Fruit fly (Drosophila melanogaster) whole organism, embryonic: ENCODE data around the gene CG11294.
A peak's percentile ranks its signal among the peaks of the same experiment; 100 is the strongest.

Experiments used
- Adf1 ChIP-seq: fragments of 200-800 bp; sonication (Bioruptor generic); IDR thresholded peaks from 2 replicates; pipeline ENCODE4 v1.3.6; 2022; ENCODE audit warnings: missing biosample characterization, missing genetic modification characterization
- Antp ChIP-seq: fragments of 200-800 bp; sonication (Bioruptor generic); optimal IDR thresholded peaks from 3 replicates; lab custom pipeline; 2016; ENCODE audit warnings: missing biosample characterization, missing genetic modification characterization
- Awh ChIP-seq: fragments of 200-800 bp; sonication (Bioruptor generic); IDR thresholded peaks from 2 replicates; pipeline ENCODE4, ENCODE4 v1.3.6; 2022; ENCODE audit warnings: missing biosample characterization, missing genetic modification characterization
- CG10321 ChIP-seq: fragments of 200-800 bp; sonication (Bioruptor generic); IDR thresholded peaks from 2 replicates; pipeline ENCODE4 v1.3.6; 2022; ENCODE audit warnings: missing biosample characterization, missing genetic modification characterization
- CG10959 ChIP-seq: fragments of 200-800 bp; sonication (Bioruptor generic); IDR thresholded peaks from 2 replicates; pipeline ENCODE4 v1.3.6; 2022; ENCODE audit warnings: missing biosample characterization, missing genetic modification characterization
- CG13775 ChIP-seq: fragments of 200-800 bp; sonication (Bioruptor generic); optimal IDR thresholded peaks from 3 replicates; lab custom pipeline; 2017; ENCODE audit warnings: missing biosample characterization, mild to moderate bottlenecking, missing genetic modification characterization
- CG32767 ChIP-seq: fragments of 200-800 bp; sonication (Bioruptor generic); IDR thresholded peaks from 2 replicates; pipeline ENCODE4 v1.3.6; 2022; ENCODE audit warnings: missing biosample characterization, missing genetic modification characterization
- CG33557 ChIP-seq: fragments of 200-800 bp; sonication (Bioruptor generic); optimal IDR thresholded peaks from 2 replicates; lab custom pipeline; 2019; ENCODE audit warnings: missing biosample characterization, mild to moderate bottlenecking, missing genetic modification characterization, moderate library complexity
- CG34422 ChIP-seq: fragments of 200-800 bp; sonication (Bioruptor generic); IDR thresholded peaks from 3 replicates; pipeline ENCODE4 v1.3.6; 2022; ENCODE audit warnings: missing biosample characterization, missing genetic modification characterization
- CG3847 ChIP-seq: fragments of 200-800 bp; sonication (Bioruptor generic); IDR thresholded peaks from 2 replicates; pipeline ENCODE4 v1.3.6; 2022; ENCODE audit warnings: missing biosample characterization, missing genetic modification characterization
- CG5953 ChIP-seq: fragments of 200-800 bp; sonication (Bioruptor generic); IDR thresholded peaks from 2 replicates; pipeline ENCODE4 v1.3.6; 2022; ENCODE audit warnings: missing biosample characterization, missing genetic modification characterization
- CG7987 ChIP-seq: fragments of 200-800 bp; sonication (Bioruptor generic); optimal IDR thresholded peaks from 2 replicates; lab custom pipeline; 2018; ENCODE audit warnings: missing biosample characterization, mild to moderate bottlenecking, missing genetic modification characterization, moderate library complexity
- CG8290 ChIP-seq, 3 experiments: fragments of 200-800 bp; sonication (Bioruptor generic); optimal IDR thresholded peaks; 2 replicates each; lab custom pipeline; 2016 to 2019; ENCODE audit warnings: missing biosample characterization in 3 of 3, missing genetic modification characterization in 3 of 3, mild to moderate bottlenecking in 2 of 3, moderate library complexity in 1 of 3
- CG8478 ChIP-seq: fragments of >200 bp; optimal IDR thresholded peaks from 2 replicates; lab custom pipeline; 2018
- ERR ChIP-seq: fragments of 200-800 bp; sonication (Bioruptor generic); optimal IDR thresholded peaks from 2 replicates; lab custom pipeline; 2016; ENCODE audit warnings: missing biosample characterization, missing genetic modification characterization
- HmgD ChIP-seq: fragments of 200-800 bp; sonication (Bioruptor generic); optimal IDR thresholded peaks from 3 replicates; lab custom pipeline; 2016; ENCODE audit warnings: missing biosample characterization, missing genetic modification characterization
- Jarid2 ChIP-seq: fragments of 200-800 bp; sonication (Bioruptor generic); optimal IDR thresholded peaks from 3 replicates; lab custom pipeline; 2017; ENCODE audit warnings: mild to moderate bottlenecking, missing biosample characterization, missing genetic modification reagents, missing genetic modification characterization
- MESR4 ChIP-seq: fragments of 200-800 bp; sonication (Bioruptor generic); optimal IDR thresholded peaks from 2 replicates; lab custom pipeline; 2018; ENCODE audit warnings: missing biosample characterization, mild to moderate bottlenecking, missing genetic modification characterization, moderate library complexity
- Nf-YA ChIP-seq: fragments of 200-800 bp; sonication (Bioruptor generic); IDR thresholded peaks from 2 replicates; pipeline ENCODE4 v1.3.6; 2022; ENCODE audit warnings: missing biosample characterization, missing genetic modification characterization
- Nf-YC ChIP-seq: fragments of 200-800 bp; optimal IDR thresholded peaks from 3 replicates; lab custom pipeline; 2019; ENCODE audit warnings: missing biosample characterization, mild to moderate bottlenecking, missing genetic modification characterization, moderate library complexity
- Opbp ChIP-seq: fragments of 200-800 bp; sonication (Bioruptor generic); IDR thresholded peaks from 3 replicates; pipeline ENCODE4 v1.3.6; 2022; ENCODE audit warnings: missing biosample characterization, missing genetic modification characterization; ENCODE audit not compliant: partially characterized antibody
- Poxn ChIP-seq: fragments of 200-800 bp; sonication (Bioruptor generic); IDR thresholded peaks from 2 replicates; pipeline ENCODE4 v1.3.6; 2022; ENCODE audit warnings: missing biosample characterization, missing genetic modification characterization
- Side ChIP-seq: fragments of 200-800 bp; sonication (Bioruptor generic); optimal IDR thresholded peaks from 2 replicates; lab custom pipeline; 2016; ENCODE audit warnings: missing biosample characterization, missing genetic modification characterization
- Sox102F ChIP-seq: fragments of 200-800 bp; sonication (Bioruptor generic); optimal IDR thresholded peaks from 2 replicates; lab custom pipeline; 2018; ENCODE audit warnings: missing biosample characterization, mild to moderate bottlenecking, missing genetic modification characterization, moderate library complexity
- Sry-δ ChIP-seq: fragments of 200-800 bp; sonication (Bioruptor generic); optimal IDR thresholded peaks from 2 replicates; lab custom pipeline; 2016; ENCODE audit warnings: missing biosample characterization, missing genetic modification characterization
- ara ChIP-seq: fragments of 200-800 bp; sonication (Bioruptor generic); IDR thresholded peaks from 2 replicates; pipeline ENCODE4 v1.3.6; 2022; ENCODE audit warnings: missing biosample characterization, missing genetic modification characterization
- chinmo ChIP-seq: fragments of 200-800 bp; sonication (Bioruptor generic); IDR thresholded peaks from 4 replicates; pipeline ENCODE4 v1.3.6; 2022; ENCODE audit warnings: missing biosample characterization, missing genetic modification characterization; ENCODE audit not compliant: partially characterized antibody
- da ChIP-seq: fragments of 200-800 bp; sonication (Bioruptor generic); optimal IDR thresholded peaks from 2 replicates; lab custom pipeline; 2016; ENCODE audit warnings: missing biosample characterization, missing genetic modification characterization
- disco-r ChIP-seq: fragments of 200-800 bp; sonication (Bioruptor generic); optimal IDR thresholded peaks from 2 replicates; lab custom pipeline; 2016; ENCODE audit warnings: missing biosample characterization, missing genetic modification characterization
- dmrt11E ChIP-seq: fragments of 200-800 bp; sonication (Bioruptor generic); optimal IDR thresholded peaks from 3 replicates; lab custom pipeline; 2018; ENCODE audit warnings: missing biosample characterization, mild to moderate bottlenecking, missing genetic modification characterization, moderate library complexity
- dmrt99B ChIP-seq: fragments of 200-800 bp; sonication (Bioruptor generic); optimal IDR thresholded peaks from 2 replicates; lab custom pipeline; 2018; ENCODE audit warnings: missing biosample characterization, mild to moderate bottlenecking, missing genetic modification characterization, moderate library complexity
- ewg ChIP-seq: fragments of 200-800 bp; sonication (Bioruptor generic); optimal IDR thresholded peaks from 3 replicates; lab custom pipeline; 2017; ENCODE audit warnings: mild to moderate bottlenecking, missing biosample characterization, missing genetic modification reagents, missing genetic modification characterization
- gsb-n ChIP-seq: fragments of 200-800 bp; sonication (Bioruptor generic); optimal IDR thresholded peaks from 3 replicates; lab custom pipeline; 2018; ENCODE audit warnings: missing biosample characterization, mild to moderate bottlenecking, missing genetic modification characterization
- h ChIP-seq: fragments of >200 bp; optimal IDR thresholded peaks from 2 replicates; lab custom pipeline; 2017
- ken ChIP-seq: fragments of 200-800 bp; sonication (Bioruptor generic); IDR thresholded peaks from 3 replicates; pipeline ENCODE4 v1.3.6; 2022; ENCODE audit warnings: missing biosample characterization, missing genetic modification characterization
- knrl ChIP-seq: fragments of 200-800 bp; sonication (Bioruptor generic); IDR thresholded peaks from 3 replicates; pipeline ENCODE4 v1.3.6; 2022; ENCODE audit warnings: missing biosample characterization, missing genetic modification characterization; ENCODE audit not compliant: partially characterized antibody
- mam ChIP-seq: fragments of 200-800 bp; sonication (Bioruptor generic); optimal IDR thresholded peaks from 3 replicates; lab custom pipeline; 2016; ENCODE audit warnings: missing biosample characterization, missing genetic modification characterization
- nmo ChIP-seq: fragments of 200-800 bp; sonication (Bioruptor generic); optimal IDR thresholded peaks from 2 replicates; lab custom pipeline; 2018; ENCODE audit warnings: missing biosample characterization, mild to moderate bottlenecking, missing genetic modification characterization, moderate library complexity
- oc ChIP-seq: fragments of 200-800 bp; sonication (Bioruptor generic); optimal IDR thresholded peaks from 2 replicates; lab custom pipeline; 2018; ENCODE audit warnings: missing biosample characterization, mild to moderate bottlenecking, missing genetic modification characterization, moderate library complexity
- pan ChIP-seq, 4 experiments: fragments of >200 bp in 3 of 4; fragments of 200-800 bp in 1 of 4; sonication (Bioruptor generic) in 1 of 4; optimal IDR thresholded peaks in 3 of 4; IDR thresholded peaks in 1 of 4; 2 replicates each; pipeline versions ENCODE4 v1.3.6 to Lab custom; 2017 to 2022; ENCODE audit warnings: missing biosample characterization in 2 of 4, missing genetic modification characterization in 2 of 4, mixed read lengths in 1 of 4
- peb ChIP-seq: fragments of 200-800 bp; sonication (Bioruptor generic); IDR thresholded peaks from 2 replicates; pipeline ENCODE4 v1.3.6; 2022; ENCODE audit warnings: missing biosample characterization, missing genetic modification characterization
- pfk ChIP-seq: fragments of 200-800 bp; sonication (Bioruptor generic); optimal IDR thresholded peaks from 2 replicates; lab custom pipeline; 2018; ENCODE audit warnings: missing biosample characterization, mild to moderate bottlenecking, missing genetic modification characterization, moderate library complexity
- phol ChIP-seq: fragments of 200-800 bp; sonication (Bioruptor generic); optimal IDR thresholded peaks from 3 replicates; lab custom pipeline; 2018; ENCODE audit warnings: missing biosample characterization, mild to moderate bottlenecking, missing genetic modification characterization, moderate library complexity
- sqz ChIP-seq: fragments of 200-800 bp; sonication (Bioruptor generic); optimal IDR thresholded peaks from 3 replicates; lab custom pipeline; 2018; ENCODE audit warnings: missing biosample characterization, mild to moderate bottlenecking, missing genetic modification characterization
- sug ChIP-seq: fragments of 200-800 bp; optimal IDR thresholded peaks from 2 replicates; lab custom pipeline; 2019; ENCODE audit warnings: missing biosample characterization, mild to moderate bottlenecking, missing genetic modification characterization, moderate library complexity
- tap ChIP-seq: fragments of 200-800 bp; optimal IDR thresholded peaks from 3 replicates; lab custom pipeline; 2019; ENCODE audit warnings: missing biosample characterization, mild to moderate bottlenecking, missing genetic modification characterization, moderate library complexity
- twi ChIP-seq: fragments of 200-800 bp; optimal IDR thresholded peaks from 2 replicates; lab custom pipeline; 2019; ENCODE audit warnings: missing biosample characterization, mild to moderate bottlenecking, missing genetic modification characterization, moderate library complexity
- usp ChIP-seq: fragments of >200 bp; optimal IDR thresholded peaks from 2 replicates; lab custom pipeline; 2017; ENCODE audit warnings: missing biosample characterization, missing genetic modification characterization
- zf30C ChIP-seq: fragments of 200-800 bp; sonication (Bioruptor generic); optimal IDR thresholded peaks from 3 replicates; lab custom pipeline; 2018; ENCODE audit warnings: missing biosample characterization, mild to moderate bottlenecking, missing genetic modification characterization

Gene CG11294

DNA sequence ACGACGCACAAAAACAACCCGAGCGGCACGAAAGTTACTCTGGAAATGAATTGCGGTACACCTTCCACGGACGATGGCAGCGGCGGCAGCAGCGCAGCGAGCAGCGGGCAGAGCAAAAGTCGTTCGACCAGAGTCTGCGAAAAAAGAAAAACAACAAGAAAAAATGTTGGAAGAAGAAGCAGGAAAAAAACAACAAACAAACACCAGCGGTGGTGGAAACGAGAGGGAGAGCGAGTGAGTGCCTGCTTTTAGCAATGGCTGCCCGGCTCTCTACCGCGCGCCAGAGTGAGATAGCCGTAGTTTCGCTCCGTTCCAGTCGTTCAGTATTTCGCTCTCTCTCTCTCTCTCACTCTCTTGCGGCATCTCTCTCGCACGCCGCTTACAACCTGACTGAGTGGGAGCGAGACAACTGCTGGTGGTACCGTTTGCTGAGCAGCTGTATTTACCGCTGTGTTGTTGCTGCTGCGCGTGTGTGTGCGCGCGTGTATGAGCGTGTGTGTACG is 42.7 kb downstream of the CG11294 start, which contains the start of gene oc (continued):
- peak; percentile 52 for TF ChIP-seq CG8290 (GFP tag; optimal IDR thresholded peaks at IDR 0.05; lab: Kevin White, UChicago)
- TF ChIP-seq CG8290 (tag; optimal IDR thresholded peaks at IDR 0.05; lab: Kevin White, UChicago): peak in 1 of 2 experiments; percentile 39
- TF ChIP-seq gsb-n (tag; lab: Kevin White, UChicago): peak; percentile 61
- TF ChIP-seq CG8478 (lab: Kevin White, UChicago): peak; percentile 100
- peak; percentile 75 for TF ChIP-seq Jarid2 (GFP tag; lab: Kevin White, UChicago)
- TF ChIP-seq CG3847: 0 out of 2 replicates have a peak, but pooled peaks have one; percentile 25
- TF ChIP-seq CG10959 (GFP tag; lab: Robert Waterston, UW): no peak
- TF ChIP-seq ken: no peak
- TF ChIP-seq Nf-YC (tag; lab: Kevin White, UChicago): peak; percentile 99
- TF ChIP-seq chinmo (GFP tag; lab: Robert Waterston, UW): 0 out of 4 replicates have a peak, but pooled peaks have one; percentile 69
- no peak for TF ChIP-seq h (lab: Kevin White, UChicago)
- peak; percentile 12 for TF ChIP-seq sug (tag; lab: Kevin White, UChicago)
- TF ChIP-seq knrl: peak; percentile 54; the same call in 1 of the 3 replicates
- peak; percentile 93 for TF ChIP-seq ewg (GFP tag; lab: Kevin White, UChicago)
- 0 out of 2 replicates have a peak, but pooled peaks have one; percentile 15 for TF ChIP-seq peb
- peak; percentile 78 for TF ChIP-seq twi
- TF ChIP-seq sqz (GFP tag; lab: Kevin White, UChicago): peak; percentile 91
- no peak; the same call in 1 of the 2 replicates for TF ChIP-seq ara (GFP tag; lab: Robert Waterston, UW)
- peak; percentile 44 for TF ChIP-seq disco-r (GFP tag; lab: Kevin White, UChicago)
- peak; percentile 2 for TF ChIP-seq dmrt11E (tag; lab: Kevin White, UChicago)
- TF ChIP-seq tap (tag; lab: Kevin White, UChicago): no peak
- TF ChIP-seq usp (GFP tag; lab: Kevin White, UChicago): no peak
- peak; percentile 93 for TF ChIP-seq phol
- no peak for TF ChIP-seq CG5953 (GFP tag; lab: Robert Waterston, UW)
- peak; percentile 3 for TF ChIP-seq Sry-δ (GFP tag; lab: Kevin White, UChicago)
- peak; percentile 95 for TF ChIP-seq da (GFP tag; lab: Kevin White, UChicago)
- TF ChIP-seq Poxn (GFP tag; lab: Robert Waterston, UW): no peak
- TF ChIP-seq CG7987 (GFP tag; lab: Kevin White, UChicago): no peak
- no peak for TF ChIP-seq Antp
- no peak for TF ChIP-seq Sox102F (GFP tag; lab: Kevin White, UChicago)
- peak; percentile 88 for TF ChIP-seq oc (tag; lab: Kevin White, UChicago)
- peak; percentile 90 for TF ChIP-seq Adf1
- peak; percentile 21; the same call in 1 of the 3 replicates for TF ChIP-seq Opbp (GFP tag; lab: Robert Waterston, UW)
- TF ChIP-seq zf30C (GFP tag; lab: Kevin White, UChicago): peak; percentile 9
- TF ChIP-seq mam (GFP tag; lab: Kevin White, UChicago): peak; percentile 1
- TF ChIP-seq Nf-YA: peak; percentile 76
- peak; percentile 70 for TF ChIP-seq nmo (GFP tag; lab: Kevin White, UChicago)
- peak; percentile 7 for TF ChIP-seq CG33557 (GFP tag; lab: Kevin White, UChicago)
- TF ChIP-seq CG10321: peak; percentile 100
- 0 out of 3 replicates have a peak, but pooled peaks have one; percentile 8 for TF ChIP-seq CG34422 (GFP tag; lab: Robert Waterston, UW)
- peak; percentile 18 for TF ChIP-seq ERR
- no peak for TF ChIP-seq Side (GFP tag; lab: Kevin White, UChicago)
- no peak for TF ChIP-seq pfk (GFP tag; lab: Kevin White, UChicago)
- no peak for TF ChIP-seq dmrt99B (tag; lab: Kevin White, UChicago)
- TF ChIP-seq Awh (GFP tag; lab: Robert Waterston, UW): no peak
- 0 out of 2 replicates have a peak, but pooled peaks have one; percentile 37 for TF ChIP-seq CG32767 (GFP tag; lab: Robert Waterston, UW)
- peak; percentile 93 for TF ChIP-seq HmgD (GFP tag; lab: Kevin White, UChicago)
- peak; percentile 17 for TF ChIP-seq CG13775
- TF ChIP-seq pan (optimal IDR thresholded peaks at IDR 0.05; lab: Kevin White, UChicago): no peak
- TF ChIP-seq pan (GFP tag; optimal IDR thresholded peaks at IDR 0.05 in 1 of 2, IDR thresholded peaks at IDR 0.05 in 1 of 2): no peak
- TF ChIP-seq MESR4 (GFP tag; lab: Kevin White, UChicago): no peak
